Fruit fly (Drosophila melanogaster): ENCODE results near the gene CG9698.

CG9698 gene

dm6 chr3R:30514255-30514827 lies at the start of gene CG9698, which contains the start of gene CG31524:
Gene CG9698 (plus strand): TSS chr3R:30514777.
Gene CG31524 (minus strand): TSS chr3R:30514355.
- TF ChIP-seq odd (GFP tag; optimal IDR thresholded peaks at IDR 0.05) (no peak), Hr78 (GFP tag; optimal IDR thresholded peaks at IDR 0.05) (peak in 1 of 2 experiments; percentile 44)

dm6 chr3R:30465775-30466494 lies 48.6 kb upstream of the CG9698 start, which contains the start of gene PH4alphaEFB:
Gene PH4alphaEFB (plus strand): TSS chr3R:30466050.
- no peak for TF ChIP-seq row (GFP tag; IDR thresholded peaks at IDR 0.05)
- no peak for TF ChIP-seq CG1832 (GFP tag; optimal IDR thresholded peaks at IDR 0.05)
- TF ChIP-seq cad (GFP tag; optimal IDR thresholded peaks at IDR 0.05): no peak
- no peak for TF ChIP-seq Sox100B (GFP tag; optimal IDR thresholded peaks at IDR 0.05)
- peak in 1 of 3 experiments; percentile 56 for TF ChIP-seq Stat92E (GFP tag; optimal IDR thresholded peaks at IDR 0.05)
- TF ChIP-seq CG9797 (GFP tag; optimal IDR thresholded peaks at IDR 0.05): no peak
- TF ChIP-seq hkb (optimal IDR thresholded peaks at IDR 0.05): no peak
- peak; percentile 34; the same call in 1 of the 2 replicates for TF ChIP-seq hkb (GFP tag; IDR thresholded peaks at IDR 0.05)
- TF ChIP-seq sisA (GFP tag; IDR thresholded peaks at IDR 0.05): no peak
- no peak for TF ChIP-seq CG8388 (GFP tag; optimal IDR thresholded peaks at IDR 0.05)
- TF ChIP-seq YL-1 (GFP tag; optimal IDR thresholded peaks at IDR 0.05): peak; percentile 27
- no peak for TF ChIP-seq CG3995 (GFP tag; optimal IDR thresholded peaks at IDR 0.05)
- TF ChIP-seq CG3163 (GFP tag; optimal IDR thresholded peaks at IDR 0.05): peak; percentile 99
- peak; percentile 43 for TF ChIP-seq D19A (tag; optimal IDR thresholded peaks at IDR 0.05)
- peak; percentile 56 for TF ChIP-seq nerfin-1 (tag; optimal IDR thresholded peaks at IDR 0.05)
- TF ChIP-seq Six4 (GFP tag; optimal IDR thresholded peaks at IDR 0.05): no peak
- TF ChIP-seq CG2202 (tag; optimal IDR thresholded peaks at IDR 0.05): no peak
- no peak for TF ChIP-seq Gsc (GFP tag; IDR thresholded peaks at IDR 0.05)
- TF ChIP-seq CG14965 (GFP tag; optimal IDR thresholded peaks at IDR 0.05; ENCODE audit: borderline replicate concordance): no peak
- TF ChIP-seq CG42726 (GFP tag; IDR thresholded peaks at IDR 0.05; ENCODE audit: partially characterized antibody): no peak
- TF ChIP-seq Sry-δ (GFP tag; optimal IDR thresholded peaks at IDR 0.05): no peak
- TF ChIP-seq CG31224 (GFP tag; IDR thresholded peaks at IDR 0.05): no peak
- no peak for TF ChIP-seq CG12942 (GFP tag; optimal IDR thresholded peaks at IDR 0.05)
- TF ChIP-seq Sox102F (GFP tag; optimal IDR thresholded peaks at IDR 0.05): no peak
- TF ChIP-seq nom (GFP tag; optimal IDR thresholded peaks at IDR 0.05): peak; percentile 57
- TF ChIP-seq CG17829 (tag; optimal IDR thresholded peaks at IDR 0.05): peak; percentile 25
- peak; percentile 56; the same call in 2 of the 3 replicates for TF ChIP-seq CG34422 (GFP tag; IDR thresholded peaks at IDR 0.05)
- TF ChIP-seq bigmax (GFP tag; optimal IDR thresholded peaks at IDR 0.05): no peak
- no peak for TF ChIP-seq nerfin-2 (GFP tag; IDR thresholded peaks at IDR 0.05; ENCODE audit: partially characterized antibody)
- peak; percentile 17 for TF ChIP-seq yki (optimal IDR thresholded peaks at IDR 0.05)
- TF ChIP-seq her (GFP tag; optimal IDR thresholded peaks at IDR 0.05): no peak
- no peak for TF ChIP-seq CG6791 (GFP tag; IDR thresholded peaks at IDR 0.05; ENCODE audit: partially characterized antibody)
- no peak for TF ChIP-seq peb (GFP tag; IDR thresholded peaks at IDR 0.05)
- no peak for TF ChIP-seq Ets97D (GFP tag; optimal IDR thresholded peaks at IDR 0.05)
- TF ChIP-seq CG2199 (GFP tag; IDR thresholded peaks at IDR 0.05): 0 out of 3 replicates have a peak, but pooled peaks have one; percentile 28
- no peak for TF ChIP-seq NK7.1 (GFP tag; optimal IDR thresholded peaks at IDR 0.05)
- TF ChIP-seq crc (GFP tag; optimal IDR thresholded peaks at IDR 0.05): no peak
- no peak for TF ChIP-seq CG8478 (optimal IDR thresholded peaks at IDR 0.05)
- no peak for TF ChIP-seq toy (GFP tag; IDR thresholded peaks at IDR 0.05)
- TF ChIP-seq bcd (GFP tag; optimal IDR thresholded peaks at IDR 0.05): no peak
- peak; percentile 7 for TF ChIP-seq CG30020 (tag; optimal IDR thresholded peaks at IDR 0.05)
- no peak for TF ChIP-seq CG17186 (GFP tag; optimal IDR thresholded peaks at IDR 0.05)
- peak; percentile 59 for TF ChIP-seq Deaf1 (tag; optimal IDR thresholded peaks at IDR 0.05)
- TF ChIP-seq ssp (GFP tag; IDR thresholded peaks at IDR 0.05): no peak
- TF ChIP-seq CG17568 (GFP tag; optimal IDR thresholded peaks at IDR 0.05): peak; percentile 58

Measured in whole organism, embryonic.